Worm (Caenorhabditis elegans) whole organism, L4 larva: ENCODE measurements around the gene F27C8.2.

ENCODE experiments used
- F10B5.3 ChIP-seq: sonication (generic microtip); optimal IDR thresholded peaks from 2 replicates; lab custom pipeline; 2016; ENCODE audit warnings: mild to moderate bottlenecking, missing genetic modification characterization, missing compliant biosample characterization
- aha-1 ChIP-seq: fragments of 150-350 bp; peaks from one replicate; lab custom pipeline; 2014; ENCODE audit warnings: missing biosample characterization, missing genetic modification characterization
- ama-1 ChIP-seq: fragments of 150-350 bp; optimal IDR thresholded peaks from 2 replicates; lab custom pipeline; 2014; ENCODE audit warnings: inconsistent platforms, mixed read lengths
- ceh-82 ChIP-seq: sonication (generic microtip); optimal IDR thresholded peaks from 2 replicates; lab custom pipeline; 2017; ENCODE audit warnings: missing biosample characterization, missing genetic modification characterization
- dmd-6 ChIP-seq: fragments of 200-800 bp; sonication (Bioruptor generic); IDR thresholded peaks from 2 replicates; pipeline ENCODE4 v1.3.6; 2022; ENCODE audit warnings: missing genetic modification reagents, missing genetic modification characterization, missing compliant biosample characterization
- dmd-8 ChIP-seq: fragments of 200-800 bp; sonication (Bioruptor generic); IDR thresholded peaks from 2 replicates; pipeline ENCODE4 v1.3.6; 2022; ENCODE audit warnings: missing genetic modification characterization, missing compliant biosample characterization
- dmd-9 ChIP-seq: fragments of 200-800 bp; sonication (Bioruptor generic); IDR thresholded peaks from 2 replicates; pipeline ENCODE4 v1.3.6; 2022; ENCODE audit warnings: missing genetic modification reagents, missing genetic modification characterization, missing compliant biosample characterization
- dve-1 ChIP-seq: sonication (generic microtip); optimal IDR thresholded peaks from 2 replicates; lab custom pipeline; 2017; ENCODE audit warnings: antibody characterized with exemption, mild to moderate bottlenecking, missing genetic modification characterization, missing compliant biosample characterization; ENCODE audit not compliant: insufficient read depth
- egl-43 ChIP-seq: fragments of 200-800 bp; sonication (Bioruptor generic); IDR thresholded peaks from 2 replicates; pipeline ENCODE4 v1.3.6; 2022; ENCODE audit warnings: missing genetic modification reagents, missing genetic modification characterization, missing compliant biosample characterization
- fkh-10 ChIP-seq: fragments of 150-350 bp; optimal IDR thresholded peaks from 2 replicates; lab custom pipeline; 2014; ENCODE audit warnings: missing biosample characterization, missing genetic modification reagents, missing genetic modification characterization
- hif-1 ChIP-seq, 2 experiments: sonication (generic microtip); optimal IDR thresholded peaks; 2 replicates each; lab custom pipeline; 2016 to 2017; ENCODE audit warnings: missing compliant biosample characterization in 2 of 2, missing genetic modification characterization in 2 of 2, missing genetic modification reagents in 2 of 2, missing genotype in 2 of 2, mild to moderate bottlenecking in 1 of 2
- hlh-11 ChIP-seq: fragments of 200-800 bp; sonication (Bioruptor generic); optimal IDR thresholded peaks from 2 replicates; lab custom pipeline; 2018; ENCODE audit warnings: mild to moderate bottlenecking, missing genetic modification characterization, missing compliant biosample characterization
- hlh-30 ChIP-seq: sonication (generic microtip); optimal IDR thresholded peaks from 2 replicates; lab custom pipeline; 2017; ENCODE audit warnings: antibody characterized with exemption, mild to moderate bottlenecking, missing genetic modification characterization, missing compliant biosample characterization; ENCODE audit not compliant: insufficient read depth
- lim-7 ChIP-seq: fragments of 200-800 bp; sonication (Bioruptor generic); IDR thresholded peaks from 2 replicates; pipeline ENCODE4 v1.3.6; 2022; ENCODE audit warnings: missing genetic modification characterization, missing compliant biosample characterization
- lin-38 ChIP-seq: fragments of 200-800 bp; sonication (Bioruptor generic); IDR thresholded peaks from 2 replicates; pipeline ENCODE4 v1.3.6; 2022; ENCODE audit warnings: missing genetic modification reagents, missing genetic modification characterization, missing compliant biosample characterization
- lin-39 ChIP-seq: fragments of 150-350 bp; optimal IDR thresholded peaks from 2 replicates; lab custom pipeline; 2014; ENCODE audit warnings: missing biosample characterization, missing genetic modification reagents, missing genetic modification characterization
- lir-3 ChIP-seq: sonication (generic microtip); optimal IDR thresholded peaks from 2 replicates; lab custom pipeline; 2016; ENCODE audit warnings: mild to moderate bottlenecking, missing genetic modification characterization, missing compliant biosample characterization
- mdl-1 ChIP-seq, 2 experiments: fragments of 150-350 bp in 1 of 2; sonication (generic microtip) in 1 of 2; optimal IDR thresholded peaks; 2 replicates each; lab custom pipeline; 2014 to 2017; ENCODE audit warnings: missing biosample characterization in 2 of 2, missing genetic modification characterization in 2 of 2
- mes-2 ChIP-seq: sonication (generic microtip); optimal IDR thresholded peaks from 2 replicates; lab custom pipeline; 2016; ENCODE audit warnings: missing genotype, mild to moderate bottlenecking, missing genetic modification characterization, missing compliant biosample characterization; ENCODE audit not compliant: poor library complexity, severe bottlenecking
- nhr-11 ChIP-seq: fragments of 150-350 bp; optimal IDR thresholded peaks from 2 replicates; lab custom pipeline; 2014; ENCODE audit warnings: missing biosample characterization, missing genetic modification characterization
- nhr-42 ChIP-seq: fragments of 200-800 bp; sonication (Bioruptor generic); IDR thresholded peaks from 2 replicates; pipeline ENCODE4 v1.3.6; 2022; ENCODE audit warnings: missing genetic modification characterization, missing compliant biosample characterization
- nhr-48 ChIP-seq: sonication (generic microtip); optimal IDR thresholded peaks from 2 replicates; lab custom pipeline; 2016; ENCODE audit warnings: mild to moderate bottlenecking, missing genetic modification characterization, missing compliant biosample characterization
- nhr-76 ChIP-seq: fragments of 150-350 bp; optimal IDR thresholded peaks from 2 replicates; lab custom pipeline; 2014; ENCODE audit warnings: missing biosample characterization, missing genetic modification characterization
- nhr-77 ChIP-seq: fragments of 150-350 bp; optimal IDR thresholded peaks from 2 replicates; lab custom pipeline; 2014; ENCODE audit warnings: missing biosample characterization, missing genetic modification characterization
- pha-4 ChIP-seq, 2 experiments: fragments of 150-350 bp in 1 of 2; fragments of 200-800 bp in 1 of 2; sonication (Bioruptor generic) in 1 of 2; IDR thresholded peaks in 1 of 2; optimal IDR thresholded peaks in 1 of 2; 2 replicates each; pipeline versions ENCODE4 v1.3.6 to Lab custom; 2014 to 2022; ENCODE audit warnings: missing genetic modification characterization in 2 of 2, missing genetic modification reagents in 2 of 2, missing biosample characterization in 1 of 2, missing compliant biosample characterization in 1 of 2
- pqm-1 ChIP-seq: sonication (generic microtip); optimal IDR thresholded peaks from 2 replicates; lab custom pipeline; 2017; ENCODE audit warnings: missing biosample characterization, missing genetic modification characterization
- saeg-2 ChIP-seq: fragments of 200-800 bp; sonication (Bioruptor generic); IDR thresholded peaks from 2 replicates; pipeline ENCODE4 v1.3.6; 2022; ENCODE audit warnings: missing genetic modification reagents, missing genetic modification characterization, missing compliant biosample characterization
- sdz-12 ChIP-seq: fragments of 200-800 bp; sonication (Bioruptor generic); optimal IDR thresholded peaks from 2 replicates; lab custom pipeline; 2018; ENCODE audit warnings: mild to moderate bottlenecking, missing genetic modification characterization, missing compliant biosample characterization
- set-16 ChIP-seq: fragments of 200-800 bp; sonication (Bioruptor generic); IDR thresholded peaks from 2 replicates; pipeline ENCODE4 v1.3.6; 2022; ENCODE audit warnings: missing genetic modification reagents, missing genetic modification characterization, missing compliant biosample characterization
- snpc-1.2 ChIP-seq: fragments of 200-800 bp; sonication (Bioruptor generic); IDR thresholded peaks from 2 replicates; pipeline ENCODE4 v1.3.6; 2022; ENCODE audit warnings: missing genetic modification reagents, missing genetic modification characterization, missing compliant biosample characterization
- snpc-4 ChIP-seq: fragments of 150-350 bp; optimal IDR thresholded peaks from 2 replicates; lab custom pipeline; 2014; ENCODE audit warnings: missing biosample characterization, missing genetic modification characterization
- spr-1 ChIP-seq: sonication (generic microtip); optimal IDR thresholded peaks from 2 replicates; lab custom pipeline; 2016; ENCODE audit warnings: mild to moderate bottlenecking, missing genetic modification characterization, missing compliant biosample characterization
- unc-130 ChIP-seq: sonication (generic microtip); optimal IDR thresholded peaks from 2 replicates; lab custom pipeline; 2016; ENCODE audit warnings: missing genetic modification reagents, missing genetic modification characterization, missing compliant biosample characterization
- unc-62 ChIP-seq, 3 experiments: fragments of 150-350 bp in 1 of 3; sonication (generic microtip); optimal IDR thresholded peaks in 2 of 3; peaks in 1 of 3; 1 replicate in 1 of 3; 2 replicates in 2 of 3; lab custom pipeline; 2014 to 2017; ENCODE audit warnings: missing biosample characterization in 3 of 3, missing genetic modification characterization in 3 of 3, missing genetic modification reagents in 3 of 3, missing genotype in 1 of 3
- vab-7 ChIP-seq: fragments of 200-800 bp; sonication (Bioruptor generic); IDR thresholded peaks from 2 replicates; pipeline ENCODE4 v1.3.6; 2022; ENCODE audit warnings: missing genetic modification reagents, missing genetic modification characterization, missing compliant biosample characterization
- zfp-3 ChIP-seq: fragments of 200-800 bp; sonication (Bioruptor generic); conservative IDR thresholded peaks from 2 replicates; pipeline ENCODE4 v1.3.6; 2022; ENCODE audit warnings: missing genetic modification reagents, missing genetic modification characterization, missing compliant biosample characterization
- zip-11 ChIP-seq: fragments of 200-800 bp; sonication (Bioruptor generic); IDR thresholded peaks from 2 replicates; pipeline ENCODE4 v1.3.6; 2022; ENCODE audit warnings: missing genetic modification characterization, missing compliant biosample characterization
- zip-2 ChIP-seq: fragments of 150-350 bp; optimal IDR thresholded peaks from 2 replicates; lab custom pipeline; 2014; ENCODE audit warnings: missing biosample characterization, missing genetic modification characterization

F27C8.2 gene

ce11 chrIV:9625829-9626228 is 29.7 kb downstream of the F27C8.2 start (continued):
- TF ChIP-seq pqm-1 (no peak), hif-1 (tag; optimal IDR thresholded peaks at IDR 0.05; lab: Kevin White, UChicago) (peak in 1 of 2 experiments; percentile 17), dve-1 (tag; lab: Kevin White, UChicago) (peak; percentile 65), lin-39 (tag; lab: Kevin White, UChicago) (no peak), mes-2 (tag; lab: Kevin White, UChicago) (no peak), nhr-76 (tag; lab: Kevin White, UChicago) (no peak), mdl-1 (tag; optimal IDR thresholded peaks at IDR 0.05; lab: Kevin White, UChicago) (peak in 1 of 2 experiments; percentile 25), saeg-2 (GFP tag; lab: Robert Waterston, UW) (no peak), lir-3 (no peak), snpc-1.2 (no peak), hlh-30 (peak; percentile 68), dmd-9 (GFP tag; lab: Robert Waterston, UW) (no peak), egl-43 (GFP tag; lab: Robert Waterston, UW) (no peak), nhr-77 (peak; percentile 21), ceh-82 (tag; lab: Kevin White, UChicago) (no peak), ama-1 (lab: Kevin White, UChicago) (no peak), nhr-11 (tag; lab: Kevin White, UChicago) (no peak), F10B5.3 (no peak), vab-7 (GFP tag; lab: Robert Waterston, UW) (no peak), zfp-3 (GFP tag; lab: Robert Waterston, UW) (no peak), set-16 (GFP tag; lab: Robert Waterston, UW) (no peak), fkh-10 (no peak), lin-38 (GFP tag; lab: Robert Waterston, UW) (no peak), nhr-48 (tag; lab: Kevin White, UChicago) (no peak), dmd-6 (peak; percentile 42; the same call in 1 of the 2 replicates), sdz-12 (no peak), hlh-11 (tag; lab: Kevin White, UChicago) (peak; percentile 27), lim-7 (GFP tag; lab: Robert Waterston, UW) (no peak), unc-130 (GFP tag; lab: Kevin White, UChicago) (no peak), zip-11 (GFP tag; lab: Robert Waterston, UW) (no peak)

- peak; percentile 60 for TF ChIP-seq aha-1 (tag; lab: Kevin White, UChicago)
- no peak for TF ChIP-seq snpc-4
- no peak for TF ChIP-seq dmd-8 (GFP tag; lab: Robert Waterston, UW)
- TF ChIP-seq pha-4 (GFP tag; IDR thresholded peaks at IDR 0.05; lab: Robert Waterston, UW), result no peak
- no peak for TF ChIP-seq pha-4 (tag; optimal IDR thresholded peaks at IDR 0.05; lab: Kevin White, UChicago)
- no peak for TF ChIP-seq nhr-42 (GFP tag; lab: Robert Waterston, UW)
- TF ChIP-seq hlh-30, result no peak
- no peak for TF ChIP-seq lir-3
These were observed 30.9 kb downstream of the F27C8.2 start for ce11 chrIV:9627033-9627432.

- TF ChIP-seq unc-62 (GFP tag; optimal IDR thresholded peaks at IDR 0.05 in 1 of 2; lab: Kevin White, UChicago) (peak in 1 of 2 experiments; percentile 33), unc-62 (tag; optimal IDR thresholded peaks at IDR 0.05; lab: Kevin White, UChicago) (no peak), spr-1 (tag; lab: Kevin White, UChicago) (no peak), hlh-30 (peak; percentile 55), fkh-10 (no peak), zip-2 (tag; lab: Kevin White, UChicago) (no peak)
These were observed 35.4 kb downstream of the F27C8.2 start for ce11 chrIV:9631579-9631978.
